Fruit fly (Drosophila melanogaster): ENCODE results near the gene CG13458.
A peak's percentile ranks its signal among the peaks of the same experiment; 100 is the strongest.

Gene CG13458

dm6 chr3L:15146643-15147187, 33.4 kb downstream of the CG13458 start, which contains the start of gene FucTA (continued):
- TF ChIP-seq CG4854 (GFP tag; optimal IDR thresholded peaks at IDR 0.05): no peak
- no peak for TF ChIP-seq CG34376 (GFP tag; optimal IDR thresholded peaks at IDR 0.05)
- TF ChIP-seq CG10274 (GFP tag; optimal IDR thresholded peaks at IDR 0.05): no peak
- TF ChIP-seq CG17385 (GFP tag; optimal IDR thresholded peaks at IDR 0.05): peak; percentile 50
- TF ChIP-seq Six4 (GFP tag; optimal IDR thresholded peaks at IDR 0.05): no peak
- no peak for TF ChIP-seq H15 (GFP tag; IDR thresholded peaks at IDR 0.05)
- no peak for TF ChIP-seq Dfd (GFP tag; optimal IDR thresholded peaks at IDR 0.05)
- peak; percentile 63 for TF ChIP-seq seq (GFP tag; IDR thresholded peaks at IDR 0.05)
- peak; percentile 12 for TF ChIP-seq CG15479 (GFP tag; optimal IDR thresholded peaks at IDR 0.05)
- TF ChIP-seq ap (GFP tag; IDR thresholded peaks at IDR 0.05): no peak
- peak in 1 of 2 experiments; percentile 44 for TF ChIP-seq crp (GFP tag; optimal IDR thresholded peaks at IDR 0.05)
- peak in 1 of 2 experiments; percentile 30 for TF ChIP-seq Hr51 (GFP tag; optimal IDR thresholded peaks at IDR 0.05)
- no peak for TF ChIP-seq CG2875 (GFP tag; optimal IDR thresholded peaks at IDR 0.05)
- no peak for TF ChIP-seq Meics (GFP tag; optimal IDR thresholded peaks at IDR 0.05)
- no peak for TF ChIP-seq lmd (GFP tag; IDR thresholded peaks at IDR 0.05)
- TF ChIP-seq pros (GFP tag; optimal IDR thresholded peaks at IDR 0.05): peak; percentile 60
- TF ChIP-seq ato (GFP tag; IDR thresholded peaks at IDR 0.05; ENCODE audit: partially characterized antibody): no peak
- TF ChIP-seq CG8281 (tag; optimal IDR thresholded peaks at IDR 0.05): no peak
- TF ChIP-seq CG10321 (GFP tag; IDR thresholded peaks at IDR 0.05): no peak
- TF ChIP-seq so (GFP tag; IDR thresholded peaks at IDR 0.05): no peak
- TF ChIP-seq CG43689 (GFP tag; IDR thresholded peaks at IDR 0.05): no peak
- TF ChIP-seq CG32532 (GFP tag; IDR thresholded peaks at IDR 0.05): no peak
- TF ChIP-seq Awh (GFP tag; IDR thresholded peaks at IDR 0.05): no peak
- no peak for TF ChIP-seq en (GFP tag; optimal IDR thresholded peaks at IDR 0.05)
- TF ChIP-seq Camta (GFP tag; optimal IDR thresholded peaks at IDR 0.05): no peak
- TF ChIP-seq CG6791 (GFP tag; IDR thresholded peaks at IDR 0.05; ENCODE audit: partially characterized antibody): no peak
- no peak for TF ChIP-seq CG10209 (GFP tag; optimal IDR thresholded peaks at IDR 0.05)

- no peak for TF ChIP-seq CG15269 (tag; optimal IDR thresholded peaks at IDR 0.05)
- TF ChIP-seq caup (GFP tag; optimal IDR thresholded peaks at IDR 0.05; ENCODE audit: severe bottlenecking): peak; percentile 39
- TF ChIP-seq Med (GFP tag): peak; percentile 75
- TF ChIP-seq Meics (GFP tag; optimal IDR thresholded peaks at IDR 0.05): peak; percentile 2
- peak; percentile 32 for TF ChIP-seq CG3281 (GFP tag; optimal IDR thresholded peaks at IDR 0.05)
- TF ChIP-seq Asciz (GFP tag; optimal IDR thresholded peaks at IDR 0.05): no peak
- peak; percentile 33 for TF ChIP-seq CG2120 (GFP tag; optimal IDR thresholded peaks at IDR 0.05)
- peak; percentile 35 for TF ChIP-seq CG15514 (GFP tag; optimal IDR thresholded peaks at IDR 0.05)
- TF ChIP-seq CG6813 (GFP tag; optimal IDR thresholded peaks at IDR 0.05): peak; percentile 3
- no peak for TF ChIP-seq bowl (GFP tag; IDR thresholded peaks at IDR 0.05)
- TF ChIP-seq CG12659 (GFP tag; optimal IDR thresholded peaks at IDR 0.05): no peak
- peak; percentile 61 for TF ChIP-seq CG7372 (GFP tag; IDR thresholded peaks at IDR 0.05)
- TF ChIP-seq lab (GFP tag; optimal IDR thresholded peaks at IDR 0.05): peak; percentile 66
- no peak for TF ChIP-seq CTCF (GFP tag; optimal IDR thresholded peaks at IDR 0.05)
- TF ChIP-seq CG4404 (GFP tag; IDR thresholded peaks at IDR 0.05): no peak
- TF ChIP-seq CG1024 (GFP tag; IDR thresholded peaks at IDR 0.05): no peak
- peak; percentile 37 for TF ChIP-seq Hmr (GFP tag; optimal IDR thresholded peaks at IDR 0.05)
- no peak for TF ChIP-seq CG14860 (GFP tag; IDR thresholded peaks at IDR 0.05; ENCODE audit: partially characterized antibody)
- peak; percentile 71 for TF ChIP-seq sens (GFP tag)
- peak; percentile 59 for TF ChIP-seq CG18599 (GFP tag; optimal IDR thresholded peaks at IDR 0.05)
- peak; percentile 0 for TF ChIP-seq schlank (tag; optimal IDR thresholded peaks at IDR 0.05)
- TF ChIP-seq odd (GFP tag; optimal IDR thresholded peaks at IDR 0.05): no peak
These were observed 36.7 kb downstream of the CG13458 start for dm6 chr3L:15150028-15150427.

Measured in whole organism, embryonic.